Worm (Caenorhabditis elegans) whole organism, young adult: ENCODE measurements around the gene F52E1.5.

ENCODE experiments used
- B0019.2 ChIP-seq: fragments of 200-800 bp; sonication (Bioruptor generic); conservative IDR thresholded peaks from 2 replicates; pipeline ENCODE4 v1.3.6; 2022; ENCODE audit warnings: missing genetic modification reagents, missing genetic modification characterization, missing compliant biosample characterization
- B0035.1 ChIP-seq: sonication (generic microtip); optimal IDR thresholded peaks from 2 replicates; lab custom pipeline; 2016; ENCODE audit warnings: missing genetic modification characterization, mild to moderate bottlenecking, missing compliant biosample characterization, missing genotype, missing genetic modification reagents
- C17E4.6 ChIP-seq: fragments of 200-800 bp; sonication (Bioruptor generic); IDR thresholded peaks from 2 replicates; pipeline ENCODE4 v1.3.6; 2022; ENCODE audit warnings: missing genetic modification reagents, missing genetic modification characterization, missing compliant biosample characterization
- F39B2.1 ChIP-seq: fragments of 200-800 bp; sonication (Bioruptor generic); IDR thresholded peaks from 2 replicates; pipeline ENCODE4 v1.3.6; 2022; ENCODE audit warnings: missing genetic modification reagents, missing genetic modification characterization, missing compliant biosample characterization
- F55B11.4 ChIP-seq: sonication (generic microtip); optimal IDR thresholded peaks from 2 replicates; lab custom pipeline; 2016; ENCODE audit warnings: missing compliant biosample characterization, missing genetic modification characterization, borderline replicate concordance; ENCODE audit not compliant: insufficient read depth
- F57A8.1 ChIP-seq: fragments of 200-800 bp; sonication (Bioruptor generic); optimal IDR thresholded peaks from 2 replicates; lab custom pipeline; 2018; ENCODE audit warnings: mild to moderate bottlenecking, missing genetic modification characterization, moderate library complexity, missing compliant biosample characterization
- T07F8.4 ChIP-seq: sonication (generic microtip); optimal IDR thresholded peaks from 2 replicates; lab custom pipeline; 2016; ENCODE audit warnings: mild to moderate bottlenecking, missing genetic modification characterization, moderate library complexity, missing compliant biosample characterization
- Y53F4B.3 ChIP-seq: fragments of 200-800 bp; sonication (Bioruptor generic); IDR thresholded peaks from 2 replicates; pipeline ENCODE4 v1.3.6; 2022; ENCODE audit warnings: missing genetic modification reagents, missing genetic modification characterization, missing compliant biosample characterization
- Y67H2A.10 ChIP-seq: fragments of 200-800 bp; sonication (Bioruptor generic); conservative IDR thresholded peaks from 2 replicates; pipeline ENCODE4 v1.3.6; 2022; ENCODE audit warnings: missing genetic modification reagents, missing genetic modification characterization, missing compliant biosample characterization
- Y79H2A.3 ChIP-seq: fragments of 200-800 bp; sonication (Bioruptor generic); conservative IDR thresholded peaks from 2 replicates; pipeline ENCODE4 v1.3.6; 2022; ENCODE audit warnings: missing genetic modification reagents, missing genetic modification characterization, missing compliant biosample characterization
- Y95B8A.8 ChIP-seq: fragments of 200-800 bp; sonication (Bioruptor generic); IDR thresholded peaks from 2 replicates; pipeline ENCODE4 v1.3.6; 2022; ENCODE audit warnings: missing genetic modification reagents, missing genetic modification characterization, missing compliant biosample characterization
- ama-1 ChIP-seq, 3 experiments: fragments of 150-350 bp in 1 of 3; sonication (generic microtip) in 2 of 3; optimal IDR thresholded peaks; 2 replicates each; lab custom pipeline; 2014 to 2018; ENCODE audit warnings: missing biosample characterization in 2 of 3, missing genetic modification characterization in 2 of 3, missing genetic modification reagents in 2 of 3
- aptf-3 ChIP-seq: fragments of 200-800 bp; sonication (Bioruptor generic); IDR thresholded peaks from 2 replicates; pipeline ENCODE4 v1.3.6; 2022; ENCODE audit warnings: missing genetic modification characterization, missing compliant biosample characterization
- athp-1 ChIP-seq: sonication (generic microtip); optimal IDR thresholded peaks from 2 replicates; lab custom pipeline; 2017; ENCODE audit warnings: mild to moderate bottlenecking, missing genetic modification characterization, missing compliant biosample characterization
- attf-3 ChIP-seq: fragments of 200-800 bp; sonication (Bioruptor generic); conservative IDR thresholded peaks from 2 replicates; pipeline ENCODE4 v1.3.6; 2022; ENCODE audit warnings: missing genetic modification reagents, missing genetic modification characterization, missing compliant biosample characterization
- attf-5 ChIP-seq: fragments of 200-800 bp; sonication (Bioruptor generic); optimal IDR thresholded peaks from 2 replicates; lab custom pipeline; 2018; ENCODE audit warnings: mild to moderate bottlenecking, missing genetic modification characterization, missing compliant biosample characterization
- bed-1 ChIP-seq: fragments of 200-800 bp; sonication (Bioruptor generic); IDR thresholded peaks from 2 replicates; pipeline ENCODE4 v1.3.6; 2022; ENCODE audit warnings: missing genetic modification reagents, missing genetic modification characterization, missing compliant biosample characterization
- cebp-2 ChIP-seq: fragments of 200-800 bp; sonication (Bioruptor generic); IDR thresholded peaks from 2 replicates; pipeline ENCODE4 v1.3.6; 2022; ENCODE audit warnings: missing genetic modification characterization, missing compliant biosample characterization
- ceh-100 ChIP-seq: fragments of 200-800 bp; sonication (Bioruptor generic); IDR thresholded peaks from 2 replicates; pipeline ENCODE4 v1.3.6; 2022; ENCODE audit warnings: missing genetic modification reagents, missing genetic modification characterization, missing compliant biosample characterization
- ceh-40 ChIP-seq: fragments of 200-800 bp; sonication (Bioruptor generic); IDR thresholded peaks from 2 replicates; pipeline ENCODE4 v1.3.6; 2022; ENCODE audit warnings: missing genetic modification characterization, missing compliant biosample characterization
- ceh-91 ChIP-seq: fragments of 200-800 bp; sonication (Bioruptor generic); IDR thresholded peaks from 2 replicates; pipeline ENCODE4 v1.3.6; 2022; ENCODE audit warnings: missing genetic modification reagents, missing genetic modification characterization, missing compliant biosample characterization
- chd-7 ChIP-seq: sonication (generic microtip); optimal IDR thresholded peaks from 2 replicates; lab custom pipeline; 2016; ENCODE audit warnings: mild to moderate bottlenecking, missing genetic modification characterization, moderate library complexity, missing compliant biosample characterization
- efl-1 ChIP-seq: fragments of 150-350 bp; optimal IDR thresholded peaks from 2 replicates; lab custom pipeline; 2014; ENCODE audit warnings: missing biosample characterization, missing genetic modification reagents, missing genetic modification characterization
- egl-44 ChIP-seq: fragments of 200-800 bp; sonication (Bioruptor generic); IDR thresholded peaks from 2 replicates; pipeline ENCODE4 v1.3.6; 2022; ENCODE audit warnings: missing genetic modification reagents, missing genetic modification characterization, missing compliant biosample characterization
- gei-17 ChIP-seq: fragments of 200-800 bp; sonication (Bioruptor generic); optimal IDR thresholded peaks from 2 replicates; lab custom pipeline; 2018; ENCODE audit warnings: mild to moderate bottlenecking, missing genetic modification characterization, missing compliant biosample characterization
- him-1 ChIP-seq: sonication (generic microtip); optimal IDR thresholded peaks from 2 replicates; lab custom pipeline; 2016; ENCODE audit warnings: missing genotype, missing genetic modification reagents, missing genetic modification characterization, missing compliant biosample characterization
- hsf-1 ChIP-seq: fragments of 200-800 bp; sonication (Bioruptor generic); IDR thresholded peaks from 2 replicates; pipeline ENCODE4 v1.3.6; 2022; ENCODE audit warnings: missing genetic modification reagents, missing genetic modification characterization, missing compliant biosample characterization
- lag-1 ChIP-seq: fragments of 200-800 bp; sonication (Bioruptor generic); IDR thresholded peaks from 2 replicates; pipeline ENCODE4 v1.3.6; 2022; ENCODE audit warnings: missing genetic modification reagents, missing genetic modification characterization, missing compliant biosample characterization
- lin-26 ChIP-seq: fragments of 200-800 bp; sonication (Bioruptor generic); IDR thresholded peaks from 2 replicates; pipeline ENCODE4 v1.3.6; 2022; ENCODE audit warnings: missing genetic modification reagents, missing genetic modification characterization, missing compliant biosample characterization
- lin-35 ChIP-seq, 3 experiments: fragments of 150-350 bp in 2 of 3; sonication (generic microtip) in 1 of 3; optimal IDR thresholded peaks; 2 replicates each; lab custom pipeline; 2014 to 2018; ENCODE audit warnings: missing biosample characterization in 3 of 3, missing genetic modification characterization in 3 of 3, missing genetic modification reagents in 3 of 3
- lin-40 ChIP-seq: sonication (generic microtip); optimal IDR thresholded peaks from 2 replicates; lab custom pipeline; 2016; ENCODE audit warnings: missing genetic modification characterization, mild to moderate bottlenecking, missing compliant biosample characterization, missing genotype, missing genetic modification reagents
- madf-10 ChIP-seq: sonication (generic microtip); optimal IDR thresholded peaks from 2 replicates; lab custom pipeline; 2016; ENCODE audit warnings: mild to moderate bottlenecking, missing genetic modification characterization, missing compliant biosample characterization
- mxl-1 ChIP-seq: sonication (generic microtip); optimal IDR thresholded peaks from 2 replicates; lab custom pipeline; 2016; ENCODE audit warnings: missing genetic modification characterization, missing compliant biosample characterization
- nfya-1 ChIP-seq: sonication (generic microtip); optimal IDR thresholded peaks from 2 replicates; lab custom pipeline; 2017; ENCODE audit warnings: antibody characterized with exemption, missing compliant biosample characterization, missing genetic modification characterization, borderline replicate concordance; ENCODE audit not compliant: insufficient read depth
- nfya-2 ChIP-seq: fragments of 200-800 bp; sonication (Bioruptor generic); IDR thresholded peaks from 2 replicates; pipeline ENCODE4 v1.3.6; 2022; ENCODE audit warnings: missing genetic modification reagents, missing genetic modification characterization, missing compliant biosample characterization
- nfyb-1 ChIP-seq: fragments of 200-800 bp; sonication (Bioruptor generic); IDR thresholded peaks from 2 replicates; pipeline ENCODE4 v1.3.6; 2022; ENCODE audit warnings: missing genetic modification reagents, missing genetic modification characterization, missing compliant biosample characterization
- nhr-27 ChIP-seq: fragments of 200-800 bp; sonication (Bioruptor generic); optimal IDR thresholded peaks from 2 replicates; lab custom pipeline; 2018; ENCODE audit warnings: mild to moderate bottlenecking, missing genetic modification characterization, moderate library complexity, missing compliant biosample characterization
- pbrm-1 ChIP-seq: fragments of 200-800 bp; sonication (Bioruptor generic); IDR thresholded peaks from 2 replicates; pipeline ENCODE4 v1.3.6; 2022; ENCODE audit warnings: missing genetic modification reagents, missing genetic modification characterization, missing compliant biosample characterization
- snpc-1.3 ChIP-seq: sonication (generic microtip); optimal IDR thresholded peaks from 2 replicates; lab custom pipeline; 2017; ENCODE audit warnings: missing genetic modification characterization, mild to moderate bottlenecking, missing compliant biosample characterization, antibody characterized with exemption, moderate library complexity, missing genotype, missing genetic modification reagents; ENCODE audit not compliant: insufficient read depth
- snpc-3.4 ChIP-seq: sonication (generic microtip); optimal IDR thresholded peaks from 2 replicates; lab custom pipeline; 2017; ENCODE audit warnings: missing genetic modification characterization, mild to moderate bottlenecking, missing compliant biosample characterization, antibody characterized with exemption, moderate library complexity, missing genotype, missing genetic modification reagents
- tbx-9 ChIP-seq: sonication (generic microtip); optimal IDR thresholded peaks from 2 replicates; lab custom pipeline; 2016; ENCODE audit warnings: borderline replicate concordance, missing genetic modification characterization, inconsistent platforms, missing compliant biosample characterization
- tlf-1 ChIP-seq: fragments of 200-800 bp; sonication (Bioruptor generic); optimal IDR thresholded peaks from 2 replicates; lab custom pipeline; 2018; ENCODE audit warnings: mild to moderate bottlenecking, missing genetic modification characterization, missing compliant biosample characterization
- unc-130 ChIP-seq: sonication (generic microtip); optimal IDR thresholded peaks from 2 replicates; lab custom pipeline; 2016; ENCODE audit warnings: missing genetic modification reagents, missing genetic modification characterization, missing compliant biosample characterization
- unc-62 ChIP-seq: fragments of 150-350 bp; optimal IDR thresholded peaks from 2 replicates; lab custom pipeline; 2014; ENCODE audit warnings: missing biosample characterization, missing genetic modification reagents, missing genetic modification characterization
- zfh-2 ChIP-seq: fragments of 200-800 bp; sonication (Bioruptor generic); conservative IDR thresholded peaks from 2 replicates; pipeline ENCODE4 v1.3.6; 2022; ENCODE audit warnings: missing genetic modification reagents, missing genetic modification characterization, missing compliant biosample characterization
- ztf-18 ChIP-seq: sonication (generic microtip); optimal IDR thresholded peaks from 2 replicates; lab custom pipeline; 2016; ENCODE audit warnings: missing genotype, mild to moderate bottlenecking, missing genetic modification characterization, missing compliant biosample characterization
- ztf-26 ChIP-seq: sonication (generic microtip); optimal IDR thresholded peaks from 2 replicates; lab custom pipeline; 2017; ENCODE audit warnings: missing genetic modification characterization, missing compliant biosample characterization

The F52E1.5 gene

ce11 chrV:8413432-8414021, 34.2 kb downstream of the F52E1.5 start, which contains the start of gene vha-18:
TSS of gene vha-18 (minus strand) at chrV:8413482.
- TF ChIP-seq F57A8.1 (GFP tag; lab: Kevin White, UChicago) (no peak), lin-40 (tag; lab: Kevin White, UChicago) (no peak), lin-26 (GFP tag; lab: Robert Waterston, UW) (no peak), snpc-1.3 (tag; lab: Kevin White, UChicago) (peak; percentile 73), ceh-91 (GFP tag; lab: Robert Waterston, UW) (peak; percentile 99), nfya-1 (no peak), lin-35 (GFP tag; optimal IDR thresholded peaks at IDR 0.05; lab: Kevin White, UChicago) (no peak), F39B2.1 (GFP tag; lab: Robert Waterston, UW) (no peak), mxl-1 (tag; lab: Kevin White, UChicago) (no peak), ceh-40 (GFP tag; lab: Robert Waterston, UW) (no peak), F55B11.4 (tag; lab: Kevin White, UChicago) (no peak), lag-1 (no peak), ztf-18 (tag; lab: Kevin White, UChicago) (peak; percentile 70), unc-62 (GFP tag; lab: Kevin White, UChicago) (no peak), zfh-2 (GFP tag; lab: Robert Waterston, UW) (no peak), cebp-2 (GFP tag; lab: Robert Waterston, UW) (no peak), aptf-3 (GFP tag; lab: Robert Waterston, UW) (no peak), egl-44 (GFP tag; lab: Robert Waterston, UW) (no peak), pbrm-1 (peak; percentile 74; the same call in 1 of the 2 replicates), nfyb-1 (no peak), snpc-3.4 (tag; lab: Kevin White, UChicago) (peak; percentile 86), madf-10 (tag; lab: Kevin White, UChicago) (no peak), efl-1 (GFP tag; lab: Kevin White, UChicago) (peak; percentile 90), attf-3 (peak; percentile 79), athp-1 (tag; lab: Kevin White, UChicago) (peak; percentile 3), Y79H2A.3 (GFP tag; lab: Robert Waterston, UW) (peak; percentile 76; the same call in 1 of the 2 replicates), gei-17 (GFP tag; lab: Kevin White, UChicago) (no peak), nfya-2 (GFP tag; lab: Robert Waterston, UW) (no peak), nhr-27 (tag; lab: Kevin White, UChicago) (no peak), him-1 (peak; percentile 58), attf-5 (GFP tag; lab: Kevin White, UChicago) (no peak), tbx-9 (tag; lab: Kevin White, UChicago) (no peak), ama-1 (optimal IDR thresholded peaks at IDR 0.05; lab: Kevin White, UChicago) (no peak), ama-1 (GFP tag; optimal IDR thresholded peaks at IDR 0.05; lab: Kevin White, UChicago) (no peak), chd-7 (tag; lab: Kevin White, UChicago) (no peak), B0019.2 (GFP tag; lab: Robert Waterston, UW) (peak; percentile 90), unc-130 (GFP tag; lab: Kevin White, UChicago) (peak; percentile 91), ceh-100 (GFP tag; lab: Robert Waterston, UW) (peak; percentile 75), T07F8.4 (no peak), B0035.1 (tag; lab: Kevin White, UChicago) (no peak), Y53F4B.3 (GFP tag; lab: Robert Waterston, UW) (peak; percentile 39; the same call in 1 of the 2 replicates), ztf-26 (tag; lab: Kevin White, UChicago) (no peak), bed-1 (GFP tag; lab: Robert Waterston, UW) (no peak), Y67H2A.10 (GFP tag; lab: Robert Waterston, UW) (no peak; the same call in 1 of the 2 replicates), C17E4.6 (GFP tag; lab: Robert Waterston, UW) (peak; percentile 80; the same call in 1 of the 2 replicates), Y95B8A.8 (GFP tag; lab: Robert Waterston, UW) (peak; percentile 86; the same call in 1 of the 2 replicates), tlf-1 (peak; percentile 90), hsf-1 (GFP tag; lab: Robert Waterston, UW) (peak; percentile 89)
